Worm (Caenorhabditis elegans) whole organism, mixed stage, embryonic: ENCODE measurements around the gene rpl-33.

Experiments used
- elt-1 ChIP-seq: sonication (generic microtip); optimal IDR thresholded peaks from 2 replicates; lab custom pipeline; 2017; ENCODE audit warnings: missing genetic modification characterization, mild to moderate bottlenecking, missing compliant biosample characterization, antibody characterized with exemption, moderate library complexity, borderline replicate concordance; ENCODE audit not compliant: insufficient read depth
- elt-3 ChIP-seq: fragments of 150-350 bp; optimal IDR thresholded peaks from 2 replicates; lab custom pipeline; 2014; ENCODE audit warnings: missing biosample characterization, missing genetic modification characterization
- nhr-237 ChIP-seq: fragments of 150-350 bp; optimal IDR thresholded peaks from 2 replicates; lab custom pipeline; 2014; ENCODE audit warnings: missing biosample characterization, missing genetic modification characterization
- unc-120 ChIP-seq: sonication (generic microtip); optimal IDR thresholded peaks from 2 replicates; lab custom pipeline; 2017; ENCODE audit warnings: missing genetic modification characterization, missing compliant biosample characterization; ENCODE audit not compliant: poor library complexity, severe bottlenecking
- unc-39 ChIP-seq: fragments of 150-350 bp; optimal IDR thresholded peaks from 2 replicates; lab custom pipeline; 2014; ENCODE audit warnings: missing biosample characterization, missing genetic modification characterization
- unc-62 ChIP-seq: fragments of 150-350 bp; optimal IDR thresholded peaks from 2 replicates; lab custom pipeline; 2014; ENCODE audit warnings: missing biosample characterization, missing genetic modification reagents, missing genetic modification characterization
- ztf-11 ChIP-seq: fragments of 150-350 bp; optimal IDR thresholded peaks from 2 replicates; lab custom pipeline; 2014; ENCODE audit warnings: missing biosample characterization, missing genetic modification characterization

ce11 chrII:7111012-7111656, 5.8 kb downstream of the rpl-33 start:
- TF ChIP-seq nhr-237 (no peak), elt-1 (tag; lab: Kevin White, UChicago) (no peak), unc-62 (GFP tag; lab: Kevin White, UChicago) (no peak), unc-120 (tag; lab: Kevin White, UChicago) (no peak), elt-3 (tag; lab: Kevin White, UChicago) (no peak), ztf-11 (tag; lab: Kevin White, UChicago) (no peak), unc-39 (tag; lab: Kevin White, UChicago) (no peak)
